Worm (Caenorhabditis elegans) whole organism, young adult: ENCODE results near the gene egl-19.

Experiments used
- B0035.1 ChIP-seq: sonication (generic microtip); optimal IDR thresholded peaks from 2 replicates; lab custom pipeline; 2016; ENCODE audit warnings: missing genetic modification characterization, mild to moderate bottlenecking, missing compliant biosample characterization, missing genotype, missing genetic modification reagents
- let-607 ChIP-seq, 2 experiments: fragments of 200-800 bp in 1 of 2; sonication (Bioruptor generic) in 1 of 2; sonication (generic microtip) in 1 of 2; optimal IDR thresholded peaks; 2 replicates each; lab custom pipeline; 2016 to 2018; ENCODE audit warnings: mild to moderate bottlenecking in 2 of 2, missing compliant biosample characterization in 2 of 2, missing genetic modification characterization in 2 of 2, moderate library complexity in 2 of 2, missing genotype in 1 of 2
- unc-62 ChIP-seq: fragments of 150-350 bp; optimal IDR thresholded peaks from 2 replicates; lab custom pipeline; 2014; ENCODE audit warnings: missing biosample characterization, missing genetic modification reagents, missing genetic modification characterization

DNA sequence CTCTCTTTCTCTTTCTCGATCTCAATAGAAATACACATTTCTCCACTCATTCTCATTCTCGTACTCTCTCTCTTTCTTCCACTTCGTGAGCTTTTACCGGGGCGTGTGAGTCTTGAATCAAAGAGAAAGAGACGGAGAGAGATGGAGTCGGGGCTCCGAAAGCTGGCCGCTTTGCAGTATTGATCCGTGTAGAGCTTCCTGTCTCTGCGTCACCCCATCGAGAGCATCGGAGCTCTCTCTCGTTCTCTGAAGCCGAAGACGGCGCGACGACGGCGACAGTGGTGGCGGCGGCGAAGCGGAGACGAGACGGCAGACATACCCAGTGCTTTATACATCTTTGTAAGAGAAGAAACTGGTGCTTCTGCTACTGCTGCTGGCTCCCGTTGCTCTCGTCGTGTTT is 3.3 kb upstream of the egl-19 start:
- TF ChIP-seq let-607 (tag; optimal IDR thresholded peaks at IDR 0.05; lab: Kevin White, UChicago) (no peak), B0035.1 (no peak), unc-62 (GFP tag; lab: Kevin White, UChicago) (no peak)
